Worm (Caenorhabditis elegans): ENCODE data around the gene F53A2.9.

Gene F53A2.9

ce11 chrIII:13389078-13389477 lies 29.9 kb upstream of the F53A2.9 start, which contains the start of gene T03F6.3:
Gene T03F6.3, plus strand, starts transcription at chrIII:13389395.
- TF ChIP-seq madf-3 (GFP tag; IDR thresholded peaks at IDR 0.05), result no peak
- no peak for TF ChIP-seq die-1 (tag; optimal IDR thresholded peaks at IDR 0.05)
- TF ChIP-seq chd-7 (tag; optimal IDR thresholded peaks at IDR 0.05), result no peak
- TF ChIP-seq F57A8.1 (GFP tag; optimal IDR thresholded peaks at IDR 0.05), result no peak
- no peak for TF ChIP-seq lin-35 (GFP tag; optimal IDR thresholded peaks at IDR 0.05)
- TF ChIP-seq ztf-28 (GFP tag; IDR thresholded peaks at IDR 0.05), result no peak
- no peak for TF ChIP-seq C06A6.2 (GFP tag; conservative IDR thresholded peaks at IDR 0.05)
- no peak for TF ChIP-seq ceh-100 (GFP tag; IDR thresholded peaks at IDR 0.05)
- no peak for TF ChIP-seq unc-62 (GFP tag; optimal IDR thresholded peaks at IDR 0.05)
- no peak for TF ChIP-seq hrde-1 (tag; optimal IDR thresholded peaks at IDR 0.05; ENCODE audit: borderline replicate concordance)
- TF ChIP-seq athp-1 (tag; optimal IDR thresholded peaks at IDR 0.05), result no peak
- TF ChIP-seq hlh-26 (GFP tag; conservative IDR thresholded peaks at IDR 0.05), result no peak
- TF ChIP-seq F55B11.4 (tag; optimal IDR thresholded peaks at IDR 0.05; ENCODE audit: borderline replicate concordance, insufficient read depth), result no peak
- no peak for TF ChIP-seq ztf-3 (GFP tag; optimal IDR thresholded peaks at IDR 0.05)
- peak; percentile 66 for TF ChIP-seq F33H1.4 (GFP tag; IDR thresholded peaks at IDR 0.05)
- no peak for TF ChIP-seq nhr-90 (tag; optimal IDR thresholded peaks at IDR 0.05)
- no peak for TF ChIP-seq let-526 (GFP tag; IDR thresholded peaks at IDR 0.05)
- no peak for TF ChIP-seq B0336.3 (GFP tag; IDR thresholded peaks at IDR 0.05)
- TF ChIP-seq Y79H2A.3 (GFP tag; conservative IDR thresholded peaks at IDR 0.05), result no peak
- no peak for TF ChIP-seq ccch-3 (GFP tag; optimal IDR thresholded peaks at IDR 0.05)
- TF ChIP-seq dox-1 (GFP tag; IDR thresholded peaks at IDR 0.05), result no peak
- no peak for TF ChIP-seq lir-1 (GFP tag; conservative IDR thresholded peaks at IDR 0.05)
- no peak for TF ChIP-seq dpff-1 (tag; optimal IDR thresholded peaks at IDR 0.05)
- no peak for TF ChIP-seq attf-3 (GFP tag; conservative IDR thresholded peaks at IDR 0.05)
- TF ChIP-seq nfya-1 (tag; optimal IDR thresholded peaks at IDR 0.05; ENCODE audit: borderline replicate concordance, insufficient read depth), result no peak
- no peak for TF ChIP-seq sdz-38 (tag; optimal IDR thresholded peaks at IDR 0.05)
- no peak for TF ChIP-seq egrh-3 (GFP tag; IDR thresholded peaks at IDR 0.05)
- 0 out of 2 replicates have a peak, but pooled peaks have one; percentile 18 for TF ChIP-seq madf-8 (GFP tag; conservative IDR thresholded peaks at IDR 0.05)
- no peak for TF ChIP-seq dpl-1 (GFP tag; optimal IDR thresholded peaks at IDR 0.05)
- TF ChIP-seq bed-2 (GFP tag; IDR thresholded peaks at IDR 0.05), result no peak
- TF ChIP-seq pbrm-1 (GFP tag; IDR thresholded peaks at IDR 0.05), result no peak
- no peak for TF ChIP-seq let-607 (tag; optimal IDR thresholded peaks at IDR 0.05)
- no peak for TF ChIP-seq ama-1 (optimal IDR thresholded peaks at IDR 0.05)
- TF ChIP-seq ama-1 (GFP tag; optimal IDR thresholded peaks at IDR 0.05), result no peak
- TF ChIP-seq efl-1 (GFP tag; optimal IDR thresholded peaks at IDR 0.05), result peak; percentile 34
- TF ChIP-seq madf-6 (GFP tag; IDR thresholded peaks at IDR 0.05), result 0 out of 2 replicates have a peak, but pooled peaks have one; percentile 47
- no peak for TF ChIP-seq nhr-179 (tag; optimal IDR thresholded peaks at IDR 0.05)
- TF ChIP-seq tbx-9 (tag; optimal IDR thresholded peaks at IDR 0.05; ENCODE audit: borderline replicate concordance), result no peak
- no peak for TF ChIP-seq mel-28 (tag; optimal IDR thresholded peaks at IDR 0.05; ENCODE audit: borderline replicate concordance)
- no peak for TF ChIP-seq mes-4 (tag; optimal IDR thresholded peaks at IDR 0.05)
- peak; percentile 26 for TF ChIP-seq xnd-1 (tag; optimal IDR thresholded peaks at IDR 0.05)
- no peak for TF ChIP-seq him-1 (tag; optimal IDR thresholded peaks at IDR 0.05)
- peak; percentile 67 for TF ChIP-seq lsl-1 (GFP tag; optimal IDR thresholded peaks at IDR 0.05)
